Worm (Caenorhabditis elegans) whole organism, L4/young adult: ENCODE measurements around the gene hmit-1.2.

Experiments used
- W03F9.2 ChIP-seq: fragments of 150-350 bp; optimal IDR thresholded peaks from 2 replicates; lab custom pipeline; 2014; ENCODE audit warnings: missing biosample characterization, missing genetic modification characterization
- dao-5 ChIP-seq: sonication (generic microtip); optimal IDR thresholded peaks from 2 replicates; lab custom pipeline; 2016; ENCODE audit warnings: missing genotype, missing genetic modification characterization, moderate library complexity, missing compliant biosample characterization
- him-1 ChIP-seq: sonication (generic microtip); optimal IDR thresholded peaks from 2 replicates; lab custom pipeline; 2016; ENCODE audit warnings: missing genotype, missing genetic modification reagents, missing genetic modification characterization, missing compliant biosample characterization

hmit-1.2 gene

DNA sequence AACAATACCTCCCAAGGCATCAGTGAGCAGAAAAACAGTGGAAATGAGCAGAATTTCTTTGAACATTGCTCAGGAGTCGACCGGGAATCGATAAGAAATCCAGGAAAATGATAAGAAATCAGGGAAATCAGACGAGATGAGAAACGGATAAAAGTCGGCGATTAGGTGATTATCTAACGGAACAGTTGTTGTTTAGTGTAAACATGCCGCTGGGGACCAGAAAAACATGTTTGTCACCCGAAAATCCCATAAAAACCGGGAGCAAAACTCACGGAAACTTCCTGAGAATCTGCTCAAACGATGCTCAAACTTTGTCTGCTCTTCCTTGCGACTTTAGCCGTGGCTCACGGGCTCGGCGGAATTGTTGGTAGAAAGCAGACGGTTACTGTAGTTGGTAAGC lies 31.9 kb downstream of the hmit-1.2 start, which contains the start of the genes ttr-24 and ttr-25:
TSS of gene ttr-24 (minus strand) at position 156 of the 400 bp plus-strand sequence.
TSS of gene ttr-25 (plus strand) at position 227 of the 400 bp plus-strand sequence.
- no peak for TF ChIP-seq dao-5 (tag; lab: Kevin White, UChicago)
- no peak for TF ChIP-seq him-1 (tag; lab: Kevin White, UChicago)
- TF ChIP-seq W03F9.2 (tag; lab: Kevin White, UChicago): no peak

- no peak for TF ChIP-seq W03F9.2 (tag; lab: Kevin White, UChicago)
- no peak for TF ChIP-seq him-1 (tag; lab: Kevin White, UChicago)
- TF ChIP-seq dao-5 (tag; lab: Kevin White, UChicago): no peak
These were observed 35.6 kb downstream of the hmit-1.2 start, which contains the start of gene ttr-26 for ce11 chrV:18560188-18560587. ttr-26 (minus strand) TSS chrV:18560288.

DNA sequence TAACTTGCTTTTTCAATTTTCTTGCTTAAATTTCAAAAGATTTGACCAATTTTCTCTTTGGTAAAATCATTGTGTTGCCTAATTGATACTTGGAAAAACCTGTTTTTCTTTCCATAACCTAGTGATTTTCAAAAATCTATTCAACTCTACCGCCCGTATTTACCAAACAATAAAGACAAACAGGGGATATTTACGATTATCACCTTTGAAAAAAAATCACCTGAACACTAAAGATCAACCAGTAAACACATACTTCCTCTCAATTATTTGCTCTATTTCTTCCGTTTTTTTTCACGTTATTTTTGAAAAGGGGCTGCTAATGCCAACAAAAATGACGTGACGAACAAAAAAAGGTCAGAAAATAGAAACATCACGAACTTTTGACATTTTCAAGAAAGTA lies 36.4 kb downstream of the hmit-1.2 start:
- no peak for TF ChIP-seq W03F9.2 (tag; lab: Kevin White, UChicago)
- no peak for TF ChIP-seq dao-5 (tag; lab: Kevin White, UChicago)
- TF ChIP-seq him-1 (tag; lab: Kevin White, UChicago): no peak

ce11 chrV:18564786-18565185 lies 40.2 kb downstream of the hmit-1.2 start, which contains the start of gene srg-34:
srg-34 (minus strand) TSS chrV:18564886.
- TF ChIP-seq dao-5 (tag; lab: Kevin White, UChicago): no peak

DNA sequence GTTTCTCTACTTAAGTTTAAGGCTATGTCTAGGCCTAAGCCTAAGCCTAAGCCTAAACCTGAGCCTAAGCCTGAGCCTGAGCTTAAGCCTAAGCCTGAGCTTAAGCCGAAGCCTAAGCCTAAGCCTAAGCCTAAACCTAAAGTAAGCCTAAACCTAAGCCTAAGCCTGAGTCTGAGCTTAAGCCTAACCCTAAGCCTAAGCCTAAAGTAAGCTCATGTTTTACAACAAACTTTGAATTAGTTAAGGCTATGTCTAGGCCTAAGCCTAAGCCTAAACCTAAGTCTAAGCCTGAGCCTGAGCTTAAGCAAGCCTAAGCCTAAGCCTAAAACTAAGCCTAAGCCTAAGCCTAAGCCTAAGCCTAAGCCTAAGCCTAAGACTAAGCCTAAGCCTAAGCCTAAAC lies 41.1 kb downstream of the hmit-1.2 start:
- no peak for TF ChIP-seq him-1 (tag; lab: Kevin White, UChicago)
- TF ChIP-seq W03F9.2 (tag; lab: Kevin White, UChicago): no peak
- TF ChIP-seq dao-5 (tag; lab: Kevin White, UChicago): no peak

DNA sequence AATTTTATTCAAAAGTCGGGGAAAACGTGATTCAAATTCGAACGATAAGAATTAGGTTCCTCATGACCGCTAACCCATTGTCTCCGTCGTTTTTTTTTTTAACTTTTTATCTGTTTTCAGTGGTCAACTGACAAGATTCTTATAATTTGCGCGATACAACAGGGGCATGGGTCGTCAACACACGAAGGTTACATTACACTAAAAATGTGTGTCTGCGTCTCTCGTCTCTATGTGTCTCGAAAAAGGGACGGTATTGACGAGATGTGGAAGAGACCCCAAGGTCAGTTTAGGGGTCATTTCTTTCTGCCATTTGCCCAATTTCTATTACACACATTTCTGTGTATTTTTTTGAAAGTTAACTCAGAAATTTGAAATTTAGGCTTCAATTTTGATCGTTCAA lies 44.9 kb downstream of the hmit-1.2 start:
- no peak for TF ChIP-seq W03F9.2 (tag; lab: Kevin White, UChicago)

- TF ChIP-seq him-1 (tag; lab: Kevin White, UChicago) (no peak), dao-5 (tag; lab: Kevin White, UChicago) (no peak), W03F9.2 (tag; lab: Kevin White, UChicago) (no peak)
These were observed 47.0 kb downstream of the hmit-1.2 start, which contains the start of gene Y51A2D.21 for ce11 chrV:18571533-18571932. Y51A2D.21 (plus strand) TSS chrV:18571833.

ce11 chrV:18573199-18573598 lies 48.6 kb downstream of the hmit-1.2 start:
- TF ChIP-seq dao-5 (tag; lab: Kevin White, UChicago) (no peak), W03F9.2 (tag; lab: Kevin White, UChicago) (no peak), him-1 (tag; lab: Kevin White, UChicago) (no peak)

DNA sequence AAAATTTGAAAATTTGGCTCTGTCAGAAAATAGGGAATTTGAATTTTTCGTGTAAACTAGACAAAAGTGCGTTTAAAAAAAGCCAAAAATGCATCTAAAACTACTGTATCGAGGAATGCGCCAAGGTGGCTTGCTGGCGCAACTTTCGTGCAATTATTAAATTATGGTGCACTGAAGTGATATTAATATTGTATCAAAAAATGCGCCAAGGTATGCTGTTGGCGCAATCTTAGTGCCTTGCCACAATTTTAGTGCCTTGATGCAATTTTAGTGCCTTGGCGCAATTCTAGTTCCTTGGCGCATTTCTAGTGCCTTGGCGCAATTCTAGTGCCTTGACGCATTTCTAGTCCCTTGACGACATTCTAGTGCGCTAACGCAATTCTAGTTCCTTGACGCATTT lies 50.5 kb downstream of the hmit-1.2 start:
- no peak for TF ChIP-seq dao-5 (tag; lab: Kevin White, UChicago)
- no peak for TF ChIP-seq him-1 (tag; lab: Kevin White, UChicago)
- no peak for TF ChIP-seq W03F9.2 (tag; lab: Kevin White, UChicago)

DNA sequence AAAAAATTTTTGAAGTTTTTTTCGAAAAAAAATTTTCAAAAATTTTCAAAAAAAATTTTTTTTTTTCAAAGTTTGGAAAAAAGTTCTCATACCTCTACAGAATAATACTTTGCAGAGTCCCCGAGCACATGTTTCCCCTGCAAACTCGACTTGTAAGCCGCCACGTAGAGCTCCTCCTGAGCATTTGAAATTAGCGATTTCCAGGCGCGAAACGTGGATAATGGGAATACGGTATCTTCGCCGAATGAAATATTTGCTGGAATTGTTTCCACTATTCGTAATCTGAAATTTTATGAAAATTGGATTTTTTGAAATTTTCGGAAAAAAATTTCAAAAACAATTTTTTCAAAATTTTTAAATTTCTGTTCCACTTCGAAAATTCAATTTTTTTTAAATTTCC lies 51.6 kb downstream of the hmit-1.2 start:
- TF ChIP-seq dao-5 (tag; lab: Kevin White, UChicago): no peak
- TF ChIP-seq him-1 (tag; lab: Kevin White, UChicago): no peak
- TF ChIP-seq W03F9.2 (tag; lab: Kevin White, UChicago): no peak

DNA sequence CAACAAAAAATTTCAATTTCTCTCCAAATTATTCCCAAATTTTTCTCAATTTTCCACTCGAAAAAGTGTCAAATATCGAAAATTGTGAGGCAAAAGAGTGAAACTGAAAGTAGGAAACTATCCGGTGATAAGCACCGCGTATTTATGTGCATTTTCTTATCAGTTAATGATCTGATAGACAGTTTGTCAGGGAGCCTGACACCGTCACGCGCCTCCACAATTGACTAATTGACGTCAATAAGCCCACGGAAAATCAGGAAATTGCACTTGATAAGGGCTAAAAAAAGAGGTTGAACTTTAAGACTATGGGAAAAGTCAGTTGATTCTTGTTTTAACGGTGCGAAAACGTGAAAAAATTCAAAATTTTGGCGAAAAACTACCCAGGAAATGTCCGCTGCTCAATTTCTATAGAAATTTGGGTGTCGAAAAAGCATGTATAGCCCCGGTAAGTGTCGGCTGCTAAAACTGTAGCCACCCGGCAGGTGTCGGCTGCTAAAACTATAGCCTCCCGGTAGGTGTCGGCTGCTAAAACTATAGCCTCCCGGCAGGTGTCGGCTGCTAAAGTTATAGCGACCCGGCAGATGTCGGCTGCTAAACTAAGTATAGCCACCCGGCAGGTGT lies 53.0 kb downstream of the hmit-1.2 start:
- no peak for TF ChIP-seq him-1 (tag; lab: Kevin White, UChicago)
- no peak for TF ChIP-seq dao-5 (tag; lab: Kevin White, UChicago)
- TF ChIP-seq W03F9.2 (tag; lab: Kevin White, UChicago): no peak

- TF ChIP-seq him-1 (tag; lab: Kevin White, UChicago) (no peak), dao-5 (tag; lab: Kevin White, UChicago) (no peak), W03F9.2 (tag; lab: Kevin White, UChicago) (no peak)
These were observed 53.7 kb downstream of the hmit-1.2 start for ce11 chrV:18578306-18578705.
